Worm (Caenorhabditis elegans) whole organism, early embryonic: ENCODE measurements around the gene Y57A10B.7.

Experiments used
- B0310.2 ChIP-seq: sonication (generic microtip); optimal IDR thresholded peaks from 2 replicates; lab custom pipeline; 2016; ENCODE audit warnings: mild to moderate bottlenecking, missing genetic modification characterization, missing compliant biosample characterization
- F13C5.2 ChIP-seq: sonication (generic microtip); optimal IDR thresholded peaks from 2 replicates; lab custom pipeline; 2017; ENCODE audit warnings: mild to moderate bottlenecking, missing genetic modification characterization, inconsistent platforms, missing compliant biosample characterization
- aly-1 ChIP-seq: sonication (generic microtip); optimal IDR thresholded peaks from 2 replicates; lab custom pipeline; 2016; ENCODE audit warnings: missing genetic modification characterization, missing compliant biosample characterization
- ama-1 ChIP-seq: fragments of 150-350 bp; optimal IDR thresholded peaks from 2 replicates; lab custom pipeline; 2014
- ceh-13 ChIP-seq: fragments of 200-800 bp; sonication (Bioruptor generic); optimal IDR thresholded peaks from 2 replicates; lab custom pipeline; 2018; ENCODE audit warnings: mild to moderate bottlenecking, missing genetic modification characterization, missing compliant biosample characterization
- ceh-36 ChIP-seq: sonication (generic microtip); optimal IDR thresholded peaks from 2 replicates; lab custom pipeline; 2016; ENCODE audit warnings: missing genetic modification characterization, inconsistent platforms, missing compliant biosample characterization
- ets-7 ChIP-seq: sonication (generic microtip); optimal IDR thresholded peaks from 2 replicates; lab custom pipeline; 2016; ENCODE audit warnings: missing genotype, missing genetic modification characterization, missing compliant biosample characterization
- flt-1 ChIP-seq: fragments of 200-800 bp; sonication (Bioruptor generic); IDR thresholded peaks from 2 replicates; pipeline ENCODE4 v1.3.6; 2022; ENCODE audit warnings: missing genetic modification characterization, missing compliant biosample characterization
- hmbx-1 ChIP-seq: sonication (generic microtip); optimal IDR thresholded peaks from 2 replicates; lab custom pipeline; 2016; ENCODE audit warnings: mild to moderate bottlenecking, missing genetic modification characterization, missing compliant biosample characterization
- hmg-4 ChIP-seq: fragments of 200-800 bp; sonication (Bioruptor generic); optimal IDR thresholded peaks from 2 replicates; lab custom pipeline; 2018; ENCODE audit warnings: mild to moderate bottlenecking, missing genetic modification characterization, missing compliant biosample characterization
- hnd-1 ChIP-seq: sonication (generic microtip); optimal IDR thresholded peaks from 2 replicates; lab custom pipeline; 2016; ENCODE audit warnings: missing genetic modification characterization, missing compliant biosample characterization
- pes-1 ChIP-seq: fragments of 200-800 bp; sonication (Bioruptor generic); IDR thresholded peaks from 2 replicates; pipeline ENCODE4 v1.3.6; 2022; ENCODE audit warnings: missing genetic modification reagents, missing genetic modification characterization, missing compliant biosample characterization
- scrt-1 ChIP-seq: fragments of 200-800 bp; sonication (Bioruptor generic); IDR thresholded peaks from 2 replicates; pipeline ENCODE4 v1.3.6; 2022; ENCODE audit warnings: missing genetic modification characterization, missing compliant biosample characterization
- sea-1 ChIP-seq: fragments of 200-800 bp; sonication (Bioruptor generic); conservative IDR thresholded peaks from 2 replicates; pipeline ENCODE4 v1.3.6; 2022; ENCODE audit warnings: missing genetic modification characterization, missing compliant biosample characterization
- tbx-11 ChIP-seq: fragments of 200-800 bp; sonication (Bioruptor generic); IDR thresholded peaks from 2 replicates; pipeline ENCODE4 v1.3.6; 2022; ENCODE audit warnings: missing genetic modification characterization, missing compliant biosample characterization
- tbx-37 ChIP-seq: fragments of 200-800 bp; sonication (Bioruptor generic); conservative IDR thresholded peaks from 2 replicates; pipeline ENCODE4 v1.3.6; 2022; ENCODE audit warnings: missing genetic modification reagents, missing genetic modification characterization, missing compliant biosample characterization
- tra-4 ChIP-seq: sonication (generic microtip); optimal IDR thresholded peaks from 2 replicates; lab custom pipeline; 2017; ENCODE audit warnings: missing genetic modification characterization, missing compliant biosample characterization

Gene Y57A10B.7

DNA sequence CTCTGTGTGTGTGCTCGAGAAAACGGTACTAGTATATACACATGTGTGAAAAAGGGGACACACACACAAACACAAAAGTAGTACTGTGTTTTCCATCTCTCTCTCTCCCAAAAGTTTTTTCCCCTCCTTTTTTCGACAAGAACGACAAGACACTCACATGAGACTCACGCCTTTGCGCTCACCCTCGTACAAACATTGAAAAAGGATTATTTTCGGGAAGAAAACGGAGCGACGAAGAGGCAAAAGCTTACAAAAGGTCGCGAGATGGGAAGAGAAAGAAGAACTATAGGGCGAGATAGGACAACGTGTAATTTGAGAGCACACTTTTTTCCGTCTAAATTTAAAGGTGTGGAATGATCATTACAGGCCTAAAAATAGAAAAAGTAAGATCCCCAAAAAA is 43.7 kb downstream of the Y57A10B.7 start:
- TF ChIP-seq sea-1 (GFP tag; lab: Robert Waterston, UW), result no peak
- TF ChIP-seq tbx-11 (GFP tag; lab: Robert Waterston, UW), result no peak
- no peak for TF ChIP-seq ceh-13 (GFP tag; lab: Kevin White, UChicago)
- no peak for TF ChIP-seq B0310.2
- no peak for TF ChIP-seq hmg-4 (GFP tag; lab: Kevin White, UChicago)
- TF ChIP-seq ceh-36 (tag; lab: Kevin White, UChicago), result no peak
- no peak for TF ChIP-seq tra-4 (tag; lab: Kevin White, UChicago)
- no peak for TF ChIP-seq F13C5.2 (tag; lab: Kevin White, UChicago)
- TF ChIP-seq tbx-37 (GFP tag; lab: Robert Waterston, UW), result no peak
- no peak for TF ChIP-seq aly-1 (tag; lab: Kevin White, UChicago)
- no peak for TF ChIP-seq ama-1
- TF ChIP-seq hnd-1 (tag; lab: Kevin White, UChicago), result no peak

- TF ChIP-seq F13C5.2 (tag; lab: Kevin White, UChicago) (no peak), ceh-36 (tag; lab: Kevin White, UChicago) (no peak), ets-7 (no peak), ama-1 (no peak), tbx-11 (GFP tag; lab: Robert Waterston, UW) (no peak), hmbx-1 (tag; lab: Kevin White, UChicago) (no peak), tra-4 (tag; lab: Kevin White, UChicago) (no peak), pes-1 (GFP tag; lab: Robert Waterston, UW) (no peak)
Observed at ce11 chrII:12348957-12349356, 44.6 kb downstream of the Y57A10B.7 start.

DNA sequence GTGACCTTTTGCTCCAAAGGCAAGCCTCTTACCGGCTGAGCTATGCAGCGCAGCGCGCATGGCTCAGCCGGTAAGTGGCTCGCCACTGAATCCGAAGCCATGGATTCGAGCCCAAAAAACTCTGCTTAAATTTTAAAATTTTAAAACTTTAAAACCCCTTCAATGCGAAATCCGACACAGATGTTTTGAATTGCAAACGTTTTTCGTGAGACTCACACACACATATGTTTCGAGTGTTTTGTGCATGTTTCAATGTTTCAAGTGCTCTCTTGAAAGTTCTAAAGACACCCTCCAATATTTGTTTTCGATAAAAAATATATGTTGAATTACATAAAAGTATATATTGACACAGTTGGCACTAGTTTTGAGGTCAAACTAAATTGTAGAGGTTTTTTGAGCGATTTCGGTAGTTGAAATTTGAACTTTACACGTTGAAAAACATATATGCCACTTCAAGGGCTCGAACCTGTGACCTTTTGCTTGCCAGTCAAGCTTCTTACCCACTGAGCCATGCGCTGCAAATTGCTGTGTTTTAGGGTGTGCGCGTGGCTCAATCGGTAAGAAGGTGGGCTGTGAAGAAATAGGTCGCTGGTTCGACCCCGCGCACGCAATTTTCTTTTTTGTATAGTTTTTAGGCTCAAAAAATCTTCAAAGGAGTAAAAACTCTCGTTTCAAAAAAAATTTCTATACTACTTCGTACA is 47.2 kb downstream of the Y57A10B.7 start:
- TF ChIP-seq sea-1 (GFP tag; lab: Robert Waterston, UW) (no peak), hmbx-1 (tag; lab: Kevin White, UChicago) (no peak), tbx-37 (GFP tag; lab: Robert Waterston, UW) (no peak), ceh-13 (GFP tag; lab: Kevin White, UChicago) (no peak), ama-1 (no peak), B0310.2 (no peak), hnd-1 (tag; lab: Kevin White, UChicago) (no peak), tbx-11 (GFP tag; lab: Robert Waterston, UW) (no peak), aly-1 (tag; lab: Kevin White, UChicago) (no peak), hmg-4 (GFP tag; lab: Kevin White, UChicago) (no peak), scrt-1 (GFP tag; lab: Robert Waterston, UW) (no peak), ets-7 (no peak), pes-1 (GFP tag; lab: Robert Waterston, UW) (no peak), tra-4 (tag; lab: Kevin White, UChicago) (no peak), flt-1 (GFP tag; lab: Robert Waterston, UW) (no peak), F13C5.2 (tag; lab: Kevin White, UChicago) (no peak)

ce11 chrII:12344787-12345186 is 48.8 kb downstream of the Y57A10B.7 start, which contains the start of gene C44C11.6:
C44C11.6 (plus strand) TSS chrII:12344809.
- TF ChIP-seq sea-1 (GFP tag; lab: Robert Waterston, UW), result no peak
- no peak for TF ChIP-seq tbx-37 (GFP tag; lab: Robert Waterston, UW)
- TF ChIP-seq tra-4 (tag; lab: Kevin White, UChicago), result no peak
- 0 out of 2 replicates have a peak, but pooled peaks have one; percentile 34 for TF ChIP-seq pes-1 (GFP tag; lab: Robert Waterston, UW)
- no peak for TF ChIP-seq tbx-11 (GFP tag; lab: Robert Waterston, UW)
- TF ChIP-seq ama-1, result no peak

DNA sequence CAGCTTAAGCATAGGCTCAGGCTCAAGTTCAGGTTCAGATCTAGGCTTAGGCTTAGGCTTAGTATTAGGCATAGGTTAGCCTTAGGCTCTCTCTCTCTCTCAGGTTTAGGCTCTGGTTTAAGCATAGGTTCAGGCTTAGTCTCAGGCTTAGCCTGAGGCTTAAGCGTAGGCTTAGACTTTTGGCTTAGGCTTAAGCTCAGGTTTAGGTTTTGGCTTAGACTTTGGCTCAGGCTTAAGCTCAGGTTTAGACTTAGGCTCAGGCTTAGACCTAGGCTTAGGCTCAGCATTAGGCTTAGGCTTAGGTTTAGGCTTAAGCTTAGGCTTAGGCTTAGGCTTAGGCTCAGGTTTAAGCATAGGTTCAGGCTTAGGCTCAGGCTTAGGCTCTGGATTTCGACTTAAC is 49.9 kb downstream of the Y57A10B.7 start:
- TF ChIP-seq ceh-36 (tag; lab: Kevin White, UChicago) (peak; percentile 77), B0310.2 (no peak)

DNA sequence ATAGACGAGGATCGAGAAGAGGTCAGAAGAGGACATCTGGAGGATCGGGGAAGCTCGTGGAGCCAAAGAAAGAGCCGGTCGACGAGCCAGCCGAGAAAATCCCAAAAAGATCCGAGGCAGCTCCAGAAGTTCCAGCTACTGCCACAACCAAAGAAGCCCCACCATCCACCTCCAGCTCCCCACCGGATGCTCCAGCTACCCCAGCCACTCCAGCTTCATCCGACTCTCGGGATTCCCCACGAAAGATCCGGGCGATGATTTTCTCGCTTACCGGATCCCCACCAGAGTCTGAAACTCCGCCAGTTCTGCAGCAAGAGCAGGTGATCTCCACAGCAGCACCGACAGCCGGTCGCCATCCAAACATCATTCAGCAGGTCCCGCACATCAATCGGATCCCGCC is 50.7 kb downstream of the Y57A10B.7 start:
- no peak for TF ChIP-seq hnd-1 (tag; lab: Kevin White, UChicago)
- TF ChIP-seq tra-4 (tag; lab: Kevin White, UChicago), result no peak
- no peak for TF ChIP-seq ceh-36 (tag; lab: Kevin White, UChicago)
- no peak for TF ChIP-seq sea-1 (GFP tag; lab: Robert Waterston, UW)
- TF ChIP-seq ceh-13 (GFP tag; lab: Kevin White, UChicago), result no peak
- TF ChIP-seq hmbx-1 (tag; lab: Kevin White, UChicago), result no peak
- no peak for TF ChIP-seq aly-1 (tag; lab: Kevin White, UChicago)
- TF ChIP-seq tbx-11 (GFP tag; lab: Robert Waterston, UW), result no peak
- no peak for TF ChIP-seq ama-1
- TF ChIP-seq tbx-37 (GFP tag; lab: Robert Waterston, UW), result no peak
- no peak for TF ChIP-seq pes-1 (GFP tag; lab: Robert Waterston, UW)
